Worm (Caenorhabditis elegans) whole organism, L2 larva: ENCODE measurements around the gene Y37D8A.2.

Experiments used
- C34F6.9 ChIP-seq: fragments of 150-350 bp; optimal IDR thresholded peaks from 2 replicates; lab custom pipeline; 2014; ENCODE audit warnings: missing biosample characterization, missing genetic modification characterization
- F13H6.1 ChIP-seq: sonication (generic microtip); optimal IDR thresholded peaks from 2 replicates; lab custom pipeline; 2016; ENCODE audit warnings: missing genetic modification characterization, missing compliant biosample characterization
- R02D3.7 ChIP-seq: fragments of 150-350 bp; optimal IDR thresholded peaks from 2 replicates; lab custom pipeline; 2014; ENCODE audit warnings: missing biosample characterization, missing genetic modification characterization
- Y55F3AM.14 ChIP-seq: fragments of 200-800 bp; sonication (Bioruptor generic); optimal IDR thresholded peaks from 2 replicates; lab custom pipeline; 2018; ENCODE audit warnings: mild to moderate bottlenecking, missing genetic modification characterization, missing compliant biosample characterization
- ZK546.5 ChIP-seq: sonication (generic microtip); optimal IDR thresholded peaks from 2 replicates; lab custom pipeline; 2017; ENCODE audit warnings: missing biosample characterization, missing genetic modification characterization
- aly-2 ChIP-seq: fragments of 150-350 bp; optimal IDR thresholded peaks from 2 replicates; lab custom pipeline; 2014; ENCODE audit warnings: missing biosample characterization, missing genetic modification characterization
- ama-1 ChIP-seq: fragments of 150-350 bp; optimal IDR thresholded peaks from 2 replicates; lab custom pipeline; 2018; ENCODE audit warnings: inconsistent platforms
- blmp-1 ChIP-seq: sonication (generic microtip); optimal IDR thresholded peaks from 2 replicates; lab custom pipeline; 2017; ENCODE audit warnings: missing genetic modification characterization, mild to moderate bottlenecking, missing compliant biosample characterization, antibody characterized with exemption, moderate library complexity; ENCODE audit not compliant: insufficient read depth
- ceh-16 ChIP-seq: fragments of 150-350 bp; optimal IDR thresholded peaks from 2 replicates; lab custom pipeline; 2014; ENCODE audit warnings: missing biosample characterization, missing genetic modification characterization
- crh-2 ChIP-seq: sonication (generic microtip); optimal IDR thresholded peaks from 2 replicates; lab custom pipeline; 2017; ENCODE audit warnings: missing biosample characterization, missing genetic modification characterization
- elt-1 ChIP-seq: fragments of 150-350 bp; optimal IDR thresholded peaks from 2 replicates; lab custom pipeline; 2014; ENCODE audit warnings: missing biosample characterization, missing genetic modification characterization
- elt-3 ChIP-seq: sonication (generic microtip); optimal IDR thresholded peaks from 2 replicates; lab custom pipeline; 2017; ENCODE audit warnings: missing biosample characterization, missing genetic modification characterization
- fos-1 ChIP-seq: fragments of 150-350 bp; optimal IDR thresholded peaks from 2 replicates; lab custom pipeline; 2014; ENCODE audit warnings: missing biosample characterization, missing genetic modification characterization
- gmeb-1 ChIP-seq: fragments of 150-350 bp; optimal IDR thresholded peaks from 2 replicates; lab custom pipeline; 2014; ENCODE audit warnings: missing biosample characterization, missing genetic modification characterization
- lin-11 ChIP-seq: fragments of 150-350 bp; sonication (generic microtip); optimal IDR thresholded peaks from 2 replicates; lab custom pipeline; 2014; ENCODE audit warnings: missing biosample characterization, missing genetic modification characterization, inconsistent platforms, mixed read lengths
- lin-13 ChIP-seq: fragments of 150-350 bp; optimal IDR thresholded peaks from 2 replicates; lab custom pipeline; 2014; ENCODE audit warnings: missing biosample characterization, missing genetic modification reagents, missing genetic modification characterization
- lin-39 ChIP-seq: fragments of 150-350 bp; optimal IDR thresholded peaks from 2 replicates; lab custom pipeline; 2014; ENCODE audit warnings: missing biosample characterization, missing genetic modification reagents, missing genetic modification characterization
- lsy-2 ChIP-seq, 2 experiments: fragments of 150-350 bp in 1 of 2; sonication (generic microtip) in 1 of 2; optimal IDR thresholded peaks; 2 replicates each; lab custom pipeline; 2014 to 2017; ENCODE audit warnings: missing biosample characterization in 2 of 2, missing genetic modification characterization in 2 of 2
- mab-5 ChIP-seq: fragments of 150-350 bp; optimal IDR thresholded peaks from 2 replicates; lab custom pipeline; 2014; ENCODE audit warnings: missing biosample characterization, missing genetic modification characterization
- mbf-1 ChIP-seq: sonication (generic microtip); optimal IDR thresholded peaks from 2 replicates; lab custom pipeline; 2017; ENCODE audit warnings: missing biosample characterization, missing genetic modification characterization
- mdl-1 ChIP-seq, 2 experiments: fragments of 150-350 bp in 1 of 2; sonication (generic microtip) in 1 of 2; optimal IDR thresholded peaks; 2 replicates each; lab custom pipeline; 2017; ENCODE audit warnings: missing biosample characterization in 2 of 2, missing genetic modification characterization in 2 of 2
- nhr-10 ChIP-seq: sonication (generic microtip); optimal IDR thresholded peaks from 2 replicates; lab custom pipeline; 2017; ENCODE audit warnings: missing biosample characterization, missing genetic modification characterization
- nhr-11 ChIP-seq: fragments of 150-350 bp; optimal IDR thresholded peaks from 2 replicates; lab custom pipeline; 2014; ENCODE audit warnings: missing biosample characterization, missing genetic modification characterization
- nhr-12 ChIP-seq: fragments of 150-350 bp; optimal IDR thresholded peaks from 2 replicates; lab custom pipeline; 2014; ENCODE audit warnings: missing biosample characterization, missing genetic modification characterization
- nhr-129 ChIP-seq: fragments of 150-350 bp; optimal IDR thresholded peaks from 2 replicates; lab custom pipeline; 2014; ENCODE audit warnings: missing biosample characterization, missing genetic modification characterization
- nhr-21 ChIP-seq: fragments of 150-350 bp; optimal IDR thresholded peaks from 2 replicates; lab custom pipeline; 2014; ENCODE audit warnings: missing biosample characterization, missing genetic modification characterization
- nhr-23 ChIP-seq: fragments of 150-350 bp; optimal IDR thresholded peaks from 2 replicates; lab custom pipeline; 2014; ENCODE audit warnings: missing biosample characterization, missing genetic modification reagents, missing genetic modification characterization
- nhr-237 ChIP-seq: fragments of 150-350 bp; optimal IDR thresholded peaks from 2 replicates; lab custom pipeline; 2014; ENCODE audit warnings: missing biosample characterization, missing genetic modification characterization
- nhr-6 ChIP-seq: fragments of 150-350 bp; optimal IDR thresholded peaks from 2 replicates; lab custom pipeline; 2014; ENCODE audit warnings: missing biosample characterization, missing genetic modification characterization
- peb-1 ChIP-seq: fragments of 150-350 bp; optimal IDR thresholded peaks from 2 replicates; lab custom pipeline; 2014; ENCODE audit warnings: missing biosample characterization, missing genetic modification characterization
- sem-4 ChIP-seq: fragments of 150-350 bp; optimal IDR thresholded peaks from 2 replicates; lab custom pipeline; 2014; ENCODE audit warnings: missing biosample characterization, missing genetic modification reagents, missing genetic modification characterization
- skn-1 ChIP-seq: sonication (generic microtip); optimal IDR thresholded peaks from 2 replicates; lab custom pipeline; 2017; ENCODE audit warnings: missing biosample characterization, missing genetic modification characterization
- sma-3 ChIP-seq: sonication (generic microtip); optimal IDR thresholded peaks from 2 replicates; lab custom pipeline; 2016; ENCODE audit warnings: missing genetic modification reagents, missing genetic modification characterization, missing compliant biosample characterization
- snpc-4 ChIP-seq: fragments of 150-350 bp; optimal IDR thresholded peaks from 2 replicates; lab custom pipeline; 2014; ENCODE audit warnings: missing biosample characterization, missing genetic modification characterization
- unc-39 ChIP-seq: fragments of 150-350 bp; optimal IDR thresholded peaks from 2 replicates; lab custom pipeline; 2014; ENCODE audit warnings: missing biosample characterization, missing genetic modification characterization
- unc-55 ChIP-seq: fragments of 150-350 bp; sonication (generic microtip); optimal IDR thresholded peaks from 3 replicates; lab custom pipeline; 2014; ENCODE audit warnings: missing biosample characterization, missing genetic modification reagents, missing genetic modification characterization
- unc-62 ChIP-seq: fragments of 150-350 bp; optimal IDR thresholded peaks from 2 replicates; lab custom pipeline; 2014; ENCODE audit warnings: missing biosample characterization, missing genetic modification reagents, missing genetic modification characterization
- zag-1 ChIP-seq: fragments of 150-350 bp; optimal IDR thresholded peaks from 2 replicates; lab custom pipeline; 2014; ENCODE audit warnings: missing biosample characterization, missing genetic modification characterization
- ztf-4 ChIP-seq: fragments of 150-350 bp; optimal IDR thresholded peaks from 2 replicates; lab custom pipeline; 2014; ENCODE audit warnings: missing biosample characterization, missing genetic modification characterization

Y37D8A.2 gene

DNA sequence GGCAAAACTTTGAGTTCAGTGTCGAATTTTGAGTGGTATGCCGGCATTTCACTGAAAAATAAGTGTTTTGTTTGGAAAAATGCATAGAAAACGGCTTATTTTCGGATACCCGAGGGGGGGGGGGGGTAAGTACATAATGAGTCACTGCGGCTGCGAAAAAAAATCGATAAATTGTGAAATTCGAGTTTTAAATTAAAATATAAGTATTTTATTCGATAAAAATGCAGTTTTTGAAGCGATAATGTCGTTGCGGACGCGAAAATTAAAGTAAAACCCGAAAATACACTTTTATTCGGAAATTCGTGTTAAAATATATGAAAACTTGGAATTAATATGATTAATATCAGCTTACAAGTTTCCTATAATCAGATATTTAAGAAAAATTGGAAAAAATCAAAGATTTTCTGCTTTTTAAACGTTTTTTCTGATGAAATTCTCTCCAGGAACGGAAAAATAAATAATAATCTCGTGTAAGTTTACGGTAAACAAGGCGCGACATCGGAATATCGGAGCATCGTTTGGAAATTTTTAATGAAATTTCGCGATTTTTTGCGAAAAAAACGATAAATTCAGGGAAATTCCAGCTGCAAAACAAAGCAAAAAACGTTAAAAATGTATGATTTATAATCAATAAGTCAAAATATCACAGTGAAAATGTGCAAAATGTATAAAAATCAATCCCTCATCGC is 1.8 kb upstream of the Y37D8A.2 start, which contains the start of gene arx-5:
TSS of gene arx-5 (minus strand) at position 51 of the 689 bp plus-strand sequence.
- peak; percentile 19 to 44 for TF ChIP-seq lsy-2 (tag; optimal IDR thresholded peaks at IDR 0.05; lab: Kevin White, UChicago)
- no peak for TF ChIP-seq ceh-16
- TF ChIP-seq gmeb-1 (tag; lab: Kevin White, UChicago) = peak; percentile 31
- peak; percentile 33 for TF ChIP-seq C34F6.9 (tag; lab: Kevin White, UChicago)
- TF ChIP-seq unc-55 (GFP tag; lab: Kevin White, UChicago) = peak; percentile 32
- peak; percentile 11 for TF ChIP-seq ama-1 (lab: Kevin White, UChicago)
- peak; percentile 4 for TF ChIP-seq sem-4 (tag; lab: Kevin White, UChicago)
- peak; percentile 86 for TF ChIP-seq R02D3.7 (tag; lab: Kevin White, UChicago)
- no peak for TF ChIP-seq crh-2 (tag; lab: Kevin White, UChicago)
- TF ChIP-seq mab-5 (tag; lab: Kevin White, UChicago) = no peak
- TF ChIP-seq, all 48 proteins: peak for 7

- TF ChIP-seq mdl-1 (tag; optimal IDR thresholded peaks at IDR 0.05; lab: Kevin White, UChicago) = no peak
- TF ChIP-seq ama-1 (lab: Kevin White, UChicago) = no peak
- TF ChIP-seq snpc-4 = no peak
- TF ChIP-seq aly-2 (tag; lab: Kevin White, UChicago) = no peak
- no peak for TF ChIP-seq nhr-129
- TF ChIP-seq crh-2 (tag; lab: Kevin White, UChicago) = no peak
- no peak for TF ChIP-seq zag-1 (tag; lab: Kevin White, UChicago)
- TF ChIP-seq unc-62 = no peak
Observed at ce11 chrIII:12819148-12819547, 845 bp upstream of the Y37D8A.2 start.

DNA sequence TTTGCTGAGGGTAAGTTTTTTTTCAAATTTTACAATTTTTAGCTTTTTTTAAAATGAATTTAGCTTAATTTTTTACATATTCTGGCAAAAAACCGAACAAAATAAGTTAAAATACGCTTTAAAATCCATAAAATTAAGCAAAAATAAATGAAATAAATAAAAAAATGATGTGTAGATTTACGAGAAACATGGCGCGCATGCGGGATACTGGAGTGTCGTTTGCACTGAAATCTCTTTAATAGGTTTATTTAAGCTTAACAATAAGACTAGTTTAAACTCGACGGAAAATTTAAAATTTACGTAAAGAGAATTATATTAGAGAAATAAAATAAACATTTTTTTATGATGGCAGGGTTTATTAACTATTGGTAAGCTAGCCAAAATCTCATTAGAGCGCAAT is 1.3 kb downstream of the Y37D8A.2 start:
- TF ChIP-seq lsy-2 (tag; optimal IDR thresholded peaks at IDR 0.05; lab: Kevin White, UChicago) (peak in 1 of 2 experiments; percentile 47), unc-55 (GFP tag; lab: Kevin White, UChicago) (peak; percentile 46), lin-13 (GFP tag; lab: Kevin White, UChicago) (peak; percentile 3), sma-3 (GFP tag; lab: Kevin White, UChicago) (no peak)
- TF ChIP-seq, all 48 proteins: peak for 3

DNA sequence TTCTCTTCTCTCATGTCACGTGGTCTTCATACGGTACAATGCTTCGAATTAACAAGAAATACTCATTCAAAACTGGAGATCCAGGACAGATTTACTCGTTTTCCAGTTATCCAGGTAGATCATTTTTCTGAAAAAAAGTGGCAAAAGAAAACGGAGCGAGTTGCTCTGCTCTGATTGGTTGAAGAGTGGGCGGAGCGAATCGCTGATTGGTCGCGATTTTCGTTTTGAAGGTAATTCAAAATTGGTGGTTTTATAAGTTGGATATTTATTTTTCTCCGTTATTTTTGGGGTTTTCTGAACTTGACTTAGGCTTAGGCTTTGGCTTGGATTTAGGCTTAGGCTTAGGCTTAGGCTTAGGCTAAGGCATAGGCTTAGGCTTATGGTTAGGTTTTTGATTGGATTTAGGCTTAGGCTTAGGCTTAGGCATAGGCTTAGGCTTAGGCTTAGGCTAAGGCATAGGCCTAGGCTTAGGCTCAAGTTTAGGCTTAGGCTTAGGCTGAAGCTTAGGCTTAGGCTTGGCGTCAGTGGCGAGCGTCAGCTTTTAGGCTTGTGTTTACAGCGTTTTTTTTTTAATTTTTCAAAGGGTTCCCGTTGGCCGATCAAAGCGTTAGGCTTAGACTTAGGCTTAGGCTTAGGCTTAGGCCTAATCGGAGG is 2.7 kb downstream of the Y37D8A.2 start:
- TF ChIP-seq ztf-4 (tag; lab: Kevin White, UChicago) (no peak), nhr-10 (tag; lab: Kevin White, UChicago) (no peak), nhr-11 (tag; lab: Kevin White, UChicago) (no peak), skn-1 (no peak), nhr-6 (no peak), R02D3.7 (tag; lab: Kevin White, UChicago) (no peak), mbf-1 (no peak), fos-1 (tag; lab: Kevin White, UChicago) (no peak), peb-1 (tag; lab: Kevin White, UChicago) (no peak), F13H6.1 (tag; lab: Kevin White, UChicago) (no peak), C34F6.9 (tag; lab: Kevin White, UChicago) (no peak), unc-62 (no peak), nhr-237 (tag; lab: Kevin White, UChicago) (no peak), gmeb-1 (tag; lab: Kevin White, UChicago) (no peak), aly-2 (tag; lab: Kevin White, UChicago) (no peak), zag-1 (tag; lab: Kevin White, UChicago) (no peak), lsy-2 (tag; optimal IDR thresholded peaks at IDR 0.05; lab: Kevin White, UChicago) (no peak), elt-3 (tag; lab: Kevin White, UChicago) (no peak)

ce11 chrIII:12829068-12829467 is 9.1 kb downstream of the Y37D8A.2 start, which contains the start of gene Y37D8A.3:
Y37D8A.3 (plus strand) TSS chrIII:12829368.
- no peak for TF ChIP-seq ZK546.5 (tag; lab: Kevin White, UChicago)
- no peak for TF ChIP-seq nhr-12 (tag; lab: Kevin White, UChicago)
- no peak for TF ChIP-seq nhr-10 (tag; lab: Kevin White, UChicago)
- TF ChIP-seq C34F6.9 (tag; lab: Kevin White, UChicago) = no peak
- no peak for TF ChIP-seq lin-11 (tag; lab: Kevin White, UChicago)
- no peak for TF ChIP-seq lin-39
- no peak for TF ChIP-seq aly-2 (tag; lab: Kevin White, UChicago)
- no peak for TF ChIP-seq lin-13 (GFP tag; lab: Kevin White, UChicago)
- TF ChIP-seq skn-1 = no peak
- TF ChIP-seq snpc-4 = no peak
- TF ChIP-seq zag-1 (tag; lab: Kevin White, UChicago) = no peak
- no peak for TF ChIP-seq R02D3.7 (tag; lab: Kevin White, UChicago)
- TF ChIP-seq blmp-1 (tag; lab: Kevin White, UChicago) = no peak
- TF ChIP-seq elt-1 (tag; lab: Kevin White, UChicago) = no peak
- no peak for TF ChIP-seq unc-62
- no peak for TF ChIP-seq nhr-6
- TF ChIP-seq nhr-21 (tag; lab: Kevin White, UChicago) = no peak
- TF ChIP-seq Y55F3AM.14 (GFP tag; lab: Kevin White, UChicago) = no peak
- TF ChIP-seq unc-39 (tag; lab: Kevin White, UChicago) = no peak
- no peak for TF ChIP-seq nhr-23 (tag; lab: Kevin White, UChicago)
- TF ChIP-seq, all 48 proteins: peak for 0
